Worm (Caenorhabditis elegans): Measurements from ENCODE around the gene clec-58.
A peak's percentile ranks its signal among the peaks of the same experiment; 100 is the strongest.

clec-58 gene

DNA sequence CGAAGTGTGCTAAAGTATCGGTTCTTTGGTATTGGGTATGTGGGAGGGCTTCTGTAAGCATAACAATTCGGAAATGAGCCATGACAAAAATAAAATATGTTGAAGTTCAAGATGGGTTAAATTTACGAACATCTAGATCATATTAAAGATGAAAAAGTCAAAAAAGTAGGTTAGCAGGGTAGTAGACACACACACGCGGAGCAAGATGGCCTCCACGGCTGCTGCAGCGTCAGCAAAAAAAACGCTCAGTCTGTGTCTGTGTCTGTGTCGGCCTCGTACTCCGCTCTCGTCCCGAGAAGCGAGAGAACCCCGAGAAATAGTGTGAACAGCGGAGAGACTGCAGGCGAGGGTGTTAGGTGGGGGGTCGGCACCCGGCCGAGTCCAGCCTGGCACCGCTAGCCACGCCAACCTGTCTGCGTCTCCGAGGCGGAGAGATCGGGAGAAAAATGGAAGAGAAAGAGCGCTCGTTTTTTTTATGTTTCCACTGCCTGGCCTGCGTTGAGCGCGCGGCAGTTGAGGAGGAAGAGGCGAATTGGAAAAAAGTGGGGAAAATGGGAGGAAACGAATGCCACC, 26.6 kb upstream of the clec-58 start, which contains the start of gene myrf-1 (continued):
- TF ChIP-seq lin-54 (GFP tag; optimal IDR thresholded peaks at IDR 0.05), result peak; percentile 50
- peak; percentile 88 for TF ChIP-seq K12H6.12 (tag; optimal IDR thresholded peaks at IDR 0.05)
- TF ChIP-seq ztf-26 (tag; optimal IDR thresholded peaks at IDR 0.05), result peak; percentile 33
- TF ChIP-seq C06A6.2 (GFP tag; conservative IDR thresholded peaks at IDR 0.05), result peak; percentile 45
- TF ChIP-seq nhr-179 (tag; optimal IDR thresholded peaks at IDR 0.05), result no peak
- 0 out of 2 replicates have a peak, but pooled peaks have one; percentile 17 for TF ChIP-seq attf-3 (GFP tag; conservative IDR thresholded peaks at IDR 0.05)
- TF ChIP-seq hmg-20 (GFP tag; IDR thresholded peaks at IDR 0.05), result peak; percentile 40
- peak; percentile 21 for TF ChIP-seq akir-1 (GFP tag; optimal IDR thresholded peaks at IDR 0.05)
- TF ChIP-seq let-607 (tag; optimal IDR thresholded peaks at IDR 0.05), result peak; percentile 57 to 65
- peak; percentile 79 for TF ChIP-seq chd-7 (tag; optimal IDR thresholded peaks at IDR 0.05)
- no peak for TF ChIP-seq Y53F4B.3 (GFP tag; IDR thresholded peaks at IDR 0.05)
- peak; percentile 47 for TF ChIP-seq repo-1 (tag; optimal IDR thresholded peaks at IDR 0.05)
- TF ChIP-seq F37B4.10 (GFP tag; IDR thresholded peaks at IDR 0.05), result no peak
- TF ChIP-seq ztf-18 (tag; optimal IDR thresholded peaks at IDR 0.05), result peak; percentile 57
- TF ChIP-seq K11D2.4 (GFP tag; IDR thresholded peaks at IDR 0.05), result peak; percentile 65; the same call in 1 of the 2 replicates
- TF ChIP-seq Y67H2A.10 (GFP tag; conservative IDR thresholded peaks at IDR 0.05), result no peak; the same call in 1 of the 2 replicates
- TF ChIP-seq nhr-80 (tag; optimal IDR thresholded peaks at IDR 0.05), result peak; percentile 91
- TF ChIP-seq bed-2 (GFP tag; IDR thresholded peaks at IDR 0.05), result 0 out of 2 replicates have a peak, but pooled peaks have one; percentile 9
- TF ChIP-seq ZK185.1 (tag; optimal IDR thresholded peaks at IDR 0.05; ENCODE audit: poor library complexity, severe bottlenecking), result peak; percentile 39
- TF ChIP-seq nhr-90 (tag; optimal IDR thresholded peaks at IDR 0.05), result peak; percentile 18
- 0 out of 2 replicates have a peak, but pooled peaks have one; percentile 47 for TF ChIP-seq rcor-1 (GFP tag; IDR thresholded peaks at IDR 0.05)

DNA sequence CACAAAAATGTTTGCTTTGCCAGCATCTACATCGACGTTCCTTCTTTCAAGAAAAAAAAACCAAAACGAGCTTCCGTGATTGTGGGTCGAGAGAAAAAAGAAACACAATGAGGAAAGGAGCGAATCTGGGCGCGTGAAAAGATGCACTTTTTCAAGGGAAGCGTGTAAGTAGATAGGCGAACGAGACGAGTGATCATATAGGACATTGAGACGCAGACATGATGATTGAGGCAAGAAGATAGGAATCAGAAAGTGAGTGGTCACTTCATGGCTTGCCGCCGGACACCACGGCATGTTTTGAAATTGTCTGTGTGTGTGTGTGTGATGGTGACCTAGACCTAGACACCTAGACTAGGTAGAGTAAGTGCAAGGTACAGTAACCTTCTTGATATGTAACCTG, 25.6 kb upstream of the clec-58 start:
- TF ChIP-seq nhr-80 (tag; optimal IDR thresholded peaks at IDR 0.05) (peak; percentile 17), T26A5.8 (tag; optimal IDR thresholded peaks at IDR 0.05) (no peak), hsf-1 (GFP tag; IDR thresholded peaks at IDR 0.05) (no peak), dpff-1 (tag; optimal IDR thresholded peaks at IDR 0.05) (no peak), hmg-1.2 (GFP tag; IDR thresholded peaks at IDR 0.05) (peak; percentile 68; the same call in 1 of the 2 replicates), snpc-4 (GFP tag; optimal IDR thresholded peaks at IDR 0.05) (no peak), snpc-4 (tag; optimal IDR thresholded peaks at IDR 0.05) (no peak), T07F8.4 (tag; optimal IDR thresholded peaks at IDR 0.05) (no peak), hlh-12 (tag; optimal IDR thresholded peaks at IDR 0.05) (no peak), F55B11.4 (tag; optimal IDR thresholded peaks at IDR 0.05; ENCODE audit: borderline replicate concordance, insufficient read depth) (no peak), ztf-28 (GFP tag; IDR thresholded peaks at IDR 0.05) (no peak), egrh-3 (GFP tag; IDR thresholded peaks at IDR 0.05) (no peak), pbrm-1 (GFP tag; IDR thresholded peaks at IDR 0.05) (no peak), Y79H2A.3 (GFP tag; conservative IDR thresholded peaks at IDR 0.05) (no peak), zfh-2 (GFP tag; conservative IDR thresholded peaks at IDR 0.05) (0 out of 2 replicates have a peak, but pooled peaks have one; percentile 17), ztf-22 (GFP tag; optimal IDR thresholded peaks at IDR 0.05) (no peak), lin-26 (GFP tag; IDR thresholded peaks at IDR 0.05) (no peak), let-526 (GFP tag; IDR thresholded peaks at IDR 0.05) (no peak), efl-1 (GFP tag; optimal IDR thresholded peaks at IDR 0.05) (no peak)
